Fruit fly (Drosophila melanogaster) whole organism, embryonic: Measurements from ENCODE around the gene red.

Experiments
- CG10267 ChIP-seq: fragments of 200-800 bp; sonication (Bioruptor generic); optimal IDR thresholded peaks from 2 replicates; lab custom pipeline; 2018; ENCODE audit warnings: missing biosample characterization, mild to moderate bottlenecking, missing genetic modification characterization, moderate library complexity
- CG10274 ChIP-seq: fragments of 200-800 bp; sonication (Bioruptor generic); optimal IDR thresholded peaks from 3 replicates; lab custom pipeline; 2017; ENCODE audit warnings: missing biosample characterization, mild to moderate bottlenecking, missing genetic modification characterization
- CG10321 ChIP-seq: fragments of 200-800 bp; sonication (Bioruptor generic); IDR thresholded peaks from 2 replicates; pipeline ENCODE4 v1.3.6; 2022; ENCODE audit warnings: missing biosample characterization, missing genetic modification characterization
- CG10431 ChIP-seq: fragments of 200-800 bp; sonication (Bioruptor generic); optimal IDR thresholded peaks from 3 replicates; lab custom pipeline; 2018; ENCODE audit warnings: missing biosample characterization, mild to moderate bottlenecking, missing genetic modification characterization
- CG10979 ChIP-seq: fragments of 200-800 bp; sonication (Bioruptor generic); optimal IDR thresholded peaks from 2 replicates; lab custom pipeline; 2018; ENCODE audit warnings: missing biosample characterization, mild to moderate bottlenecking, missing genetic modification characterization, moderate library complexity
- CG12391 ChIP-seq: fragments of 200-800 bp; sonication (Bioruptor generic); optimal IDR thresholded peaks from 3 replicates; lab custom pipeline; 2018; ENCODE audit warnings: missing biosample characterization, mild to moderate bottlenecking, missing genetic modification characterization, moderate library complexity
- CG12659 ChIP-seq: fragments of 200-800 bp; sonication (Bioruptor generic); optimal IDR thresholded peaks from 3 replicates; lab custom pipeline; 2017; ENCODE audit warnings: mild to moderate bottlenecking, missing biosample characterization, missing genetic modification reagents, missing genetic modification characterization
- CG13775 ChIP-seq: fragments of 200-800 bp; sonication (Bioruptor generic); optimal IDR thresholded peaks from 3 replicates; lab custom pipeline; 2017; ENCODE audit warnings: missing biosample characterization, mild to moderate bottlenecking, missing genetic modification characterization
- CG14710 ChIP-seq: fragments of 200-800 bp; sonication (Bioruptor generic); optimal IDR thresholded peaks from 3 replicates; lab custom pipeline; 2019; ENCODE audit warnings: missing biosample characterization, mild to moderate bottlenecking, missing genetic modification characterization, moderate library complexity
- CG1529 ChIP-seq: fragments of 200-800 bp; sonication (Bioruptor generic); optimal IDR thresholded peaks from 3 replicates; lab custom pipeline; 2018; ENCODE audit warnings: missing biosample characterization, missing genetic modification characterization
- CG15479 ChIP-seq: fragments of 200-800 bp; sonication (Bioruptor generic); optimal IDR thresholded peaks from 3 replicates; lab custom pipeline; 2019; ENCODE audit warnings: missing biosample characterization, mild to moderate bottlenecking, missing genetic modification characterization, moderate library complexity
- CG15696 ChIP-seq: fragments of 200-800 bp; sonication (Bioruptor generic); optimal IDR thresholded peaks from 2 replicates; lab custom pipeline; 2019; ENCODE audit warnings: missing biosample characterization, mild to moderate bottlenecking, missing genetic modification characterization, moderate library complexity
- CG16815 ChIP-seq: fragments of 200-800 bp; sonication (Bioruptor generic); optimal IDR thresholded peaks from 3 replicates; lab custom pipeline; 2017; ENCODE audit warnings: missing biosample characterization, mild to moderate bottlenecking, missing genetic modification characterization
- CG16863 ChIP-seq: fragments of 200-800 bp; sonication (Bioruptor generic); optimal IDR thresholded peaks from 3 replicates; lab custom pipeline; 2016; ENCODE audit warnings: missing biosample characterization, missing genetic modification characterization
- CG17328 ChIP-seq: fragments of 200-800 bp; sonication (Bioruptor generic); IDR thresholded peaks from 2 replicates; pipeline ENCODE4 v1.3.6; 2022; ENCODE audit warnings: missing biosample characterization, missing genetic modification characterization
- CG17802 ChIP-seq: fragments of 200-800 bp; sonication (Bioruptor generic); optimal IDR thresholded peaks from 2 replicates; lab custom pipeline; 2018; ENCODE audit warnings: missing biosample characterization, mild to moderate bottlenecking, missing genetic modification characterization, moderate library complexity
- CG2202 ChIP-seq: fragments of 200-800 bp; sonication (Bioruptor generic); optimal IDR thresholded peaks from 2 replicates; lab custom pipeline; 2018; ENCODE audit warnings: missing biosample characterization, mild to moderate bottlenecking, missing genetic modification characterization
- CG4360 ChIP-seq: fragments of 200-800 bp; sonication (Bioruptor generic); IDR thresholded peaks from 2 replicates; pipeline ENCODE4 v1.3.6; 2022; ENCODE audit warnings: missing biosample characterization, missing genetic modification characterization
- CG4424 ChIP-seq: fragments of 200-800 bp; sonication (Bioruptor generic); optimal IDR thresholded peaks from 3 replicates; lab custom pipeline; 2016; ENCODE audit warnings: missing biosample characterization, missing genetic modification characterization
- CG4820 ChIP-seq: fragments of 200-800 bp; sonication (Bioruptor generic); optimal IDR thresholded peaks from 3 replicates; lab custom pipeline; 2016; ENCODE audit warnings: missing biosample characterization, missing genetic modification characterization
- CG6683 ChIP-seq: fragments of 200-800 bp; sonication (Bioruptor generic); optimal IDR thresholded peaks from 2 replicates; lab custom pipeline; 2017; ENCODE audit warnings: missing biosample characterization, mild to moderate bottlenecking, missing genetic modification characterization, missing genetic modification reagents
- CG6765 ChIP-seq: fragments of 200-800 bp; sonication (Bioruptor generic); optimal IDR thresholded peaks from 3 replicates; lab custom pipeline; 2017; ENCODE audit warnings: missing biosample characterization, mild to moderate bottlenecking, missing genetic modification characterization
- CG7963 ChIP-seq: fragments of 200-800 bp; sonication (Bioruptor generic); IDR thresholded peaks from 3 replicates; pipeline ENCODE4 v1.3.6; 2022; ENCODE audit warnings: missing biosample characterization, missing genetic modification characterization; ENCODE audit not compliant: partially characterized antibody
- CG7987 ChIP-seq: fragments of 200-800 bp; sonication (Bioruptor generic); optimal IDR thresholded peaks from 2 replicates; lab custom pipeline; 2018; ENCODE audit warnings: missing biosample characterization, mild to moderate bottlenecking, missing genetic modification characterization, moderate library complexity
- Deaf1 ChIP-seq: fragments of 200-800 bp; optimal IDR thresholded peaks from 3 replicates; lab custom pipeline; 2019; ENCODE audit warnings: missing biosample characterization, mild to moderate bottlenecking, missing genetic modification characterization, moderate library complexity
- Drgx ChIP-seq: fragments of 200-800 bp; sonication (Bioruptor generic); IDR thresholded peaks from 2 replicates; pipeline ENCODE4 v1.3.6; 2022; ENCODE audit warnings: missing biosample characterization, missing genetic modification characterization
- E2f2 ChIP-seq: fragments of 200-800 bp; sonication (Bioruptor generic); IDR thresholded peaks from 2 replicates; pipeline ENCODE4 v1.3.6; 2022; ENCODE audit warnings: missing biosample characterization, missing genetic modification characterization
- Elba2 ChIP-seq: fragments of 200-800 bp; sonication (Bioruptor generic); optimal IDR thresholded peaks from 3 replicates; lab custom pipeline; 2016; ENCODE audit warnings: missing biosample characterization, missing genetic modification characterization
- Fer1 ChIP-seq: fragments of 200-800 bp; sonication (Bioruptor generic); optimal IDR thresholded peaks from 2 replicates; lab custom pipeline; 2017; ENCODE audit warnings: missing biosample characterization, mild to moderate bottlenecking, missing genetic modification characterization
- Gsc ChIP-seq: fragments of 200-800 bp; sonication (Bioruptor generic); IDR thresholded peaks from 2 replicates; pipeline ENCODE4 v1.3.6; 2022; ENCODE audit warnings: missing biosample characterization, missing genetic modification characterization
- HLH4C ChIP-seq: fragments of 200-800 bp; sonication (Bioruptor generic); IDR thresholded peaks from 3 replicates; pipeline ENCODE4 v1.3.6; 2022; ENCODE audit warnings: missing biosample characterization, missing genetic modification characterization; ENCODE audit not compliant: partially characterized antibody
- HLHmδ ChIP-seq: fragments of 200-800 bp; sonication (Bioruptor generic); optimal IDR thresholded peaks from 2 replicates; lab custom pipeline; 2018; ENCODE audit warnings: missing biosample characterization, mild to moderate bottlenecking, missing genetic modification characterization, moderate library complexity
- MTF-1 ChIP-seq: fragments of 200-800 bp; sonication (Bioruptor generic); optimal IDR thresholded peaks from 2 replicates; lab custom pipeline; 2018; ENCODE audit warnings: missing biosample characterization, mild to moderate bottlenecking, missing genetic modification characterization, borderline replicate concordance
- Myb ChIP-seq: fragments of 200-800 bp; sonication (Bioruptor generic); optimal IDR thresholded peaks from 2 replicates; lab custom pipeline; 2016; ENCODE audit warnings: missing biosample characterization, missing genetic modification characterization
- Scr ChIP-seq: fragments of 200-800 bp; sonication (Bioruptor generic); IDR thresholded peaks from 2 replicates; pipeline ENCODE4 v1.3.6; 2022; ENCODE audit warnings: missing biosample characterization, missing genetic modification characterization; ENCODE audit not compliant: partially characterized antibody
- Sin3A ChIP-seq: fragments of >200 bp; optimal IDR thresholded peaks from 2 replicates; lab custom pipeline; 2018
- ase ChIP-seq: fragments of 200-800 bp; sonication (Bioruptor generic); IDR thresholded peaks from 3 replicates; pipeline ENCODE4 v1.3.6; 2022; ENCODE audit warnings: missing biosample characterization, missing genetic modification characterization
- cad ChIP-seq: fragments of >200 bp; optimal IDR thresholded peaks from 2 replicates; lab custom pipeline; 2017; ENCODE audit warnings: missing biosample characterization, missing genetic modification characterization
- crc ChIP-seq: fragments of 200-800 bp; sonication (Bioruptor generic); optimal IDR thresholded peaks from 2 replicates; lab custom pipeline; 2016; ENCODE audit warnings: missing biosample characterization, missing genetic modification characterization
- fd3F ChIP-seq: fragments of 200-800 bp; sonication (Bioruptor generic); optimal IDR thresholded peaks from 2 replicates; lab custom pipeline; 2018; ENCODE audit warnings: missing biosample characterization, mild to moderate bottlenecking, missing genetic modification characterization, moderate library complexity
- ind ChIP-seq: fragments of 200-800 bp; sonication (Bioruptor generic); optimal IDR thresholded peaks from 3 replicates; lab custom pipeline; 2016; ENCODE audit warnings: missing biosample characterization, missing genetic modification characterization
- ken ChIP-seq: fragments of 200-800 bp; sonication (Bioruptor generic); IDR thresholded peaks from 3 replicates; pipeline ENCODE4 v1.3.6; 2022; ENCODE audit warnings: missing biosample characterization, missing genetic modification characterization
- lbe ChIP-seq: fragments of 200-800 bp; sonication (Bioruptor generic); optimal IDR thresholded peaks from 2 replicates; lab custom pipeline; 2016; ENCODE audit warnings: missing biosample characterization, mild to moderate bottlenecking, missing genetic modification characterization
- lmd ChIP-seq: fragments of 200-800 bp; sonication (Bioruptor generic); IDR thresholded peaks from 2 replicates; pipeline ENCODE4 v1.3.6; 2022; ENCODE audit warnings: missing biosample characterization, missing genetic modification characterization
- mld ChIP-seq: fragments of 200-800 bp; sonication (Bioruptor generic); IDR thresholded peaks from 3 replicates; pipeline ENCODE4 v1.3.6; 2022; ENCODE audit warnings: missing biosample characterization, missing genetic modification characterization; ENCODE audit not compliant: partially characterized antibody
- otp ChIP-seq: fragments of 200-800 bp; sonication (Bioruptor generic); IDR thresholded peaks from 3 replicates; pipeline ENCODE4, ENCODE4 v1.3.6; 2022; ENCODE audit warnings: missing biosample characterization, missing genetic modification characterization
- pros ChIP-seq: fragments of 200-800 bp; sonication (Bioruptor generic); optimal IDR thresholded peaks from 3 replicates; lab custom pipeline; 2019; ENCODE audit warnings: missing biosample characterization, mild to moderate bottlenecking, missing genetic modification characterization, moderate library complexity
- psq ChIP-seq: fragments of 200-800 bp; sonication (Bioruptor generic); optimal IDR thresholded peaks from 2 replicates; lab custom pipeline; 2017; ENCODE audit warnings: missing biosample characterization, missing genetic modification characterization
- pzg ChIP-seq: fragments of 200-800 bp; sonication (Bioruptor generic); optimal IDR thresholded peaks from 3 replicates; lab custom pipeline; 2018; ENCODE audit warnings: missing biosample characterization, mild to moderate bottlenecking, missing genetic modification characterization, moderate library complexity
- sens ChIP-seq: fragments of 200-800 bp; sonication (Bioruptor generic); peaks from one replicate; lab custom pipeline; 2016; ENCODE audit warnings: missing biosample characterization, missing genetic modification characterization

The red gene

dm6 chr3R:14277894-14278522 is 10.9 kb upstream of the red start (continued):
- TF ChIP-seq HLH4C (GFP tag; lab: Robert Waterston, UW) (no peak), crc (GFP tag; lab: Kevin White, UChicago) (no peak), CG17802 (peak; percentile 10), CG16815 (GFP tag; lab: Kevin White, UChicago) (peak; percentile 82), CG10267 (tag; lab: Kevin White, UChicago) (peak; percentile 89), CG7987 (GFP tag; lab: Kevin White, UChicago) (no peak), CG10431 (no peak), pzg (GFP tag; lab: Kevin White, UChicago) (no peak), CG15696 (tag; lab: Kevin White, UChicago) (peak; percentile 95), Sin3A (no peak), Fer1 (GFP tag; lab: Kevin White, UChicago) (no peak), MTF-1 (GFP tag; lab: Kevin White, UChicago) (peak; percentile 46), lbe (GFP tag; lab: Kevin White, UChicago) (peak; percentile 94), CG15479 (peak; percentile 75), E2f2 (GFP tag; lab: Robert Waterston, UW) (peak; percentile 63), CG13775 (GFP tag; lab: Kevin White, UChicago) (peak; percentile 84), CG16863 (peak; percentile 28), psq (peak; percentile 55), pros (no peak), Myb (GFP tag; lab: Kevin White, UChicago) (no peak), ken (GFP tag; lab: Robert Waterston, UW) (peak; percentile 68; the same call in 1 of the 3 replicates), ind (peak; percentile 40), CG12391 (tag; lab: Kevin White, UChicago) (peak; percentile 87), CG4820 (peak; percentile 61), Drgx (GFP tag; lab: Robert Waterston, UW) (peak; percentile 97), CG7963 (no peak), Scr (GFP tag; lab: Robert Waterston, UW) (no peak), CG1529 (peak; percentile 54), CG4360 (peak; percentile 66), Gsc (GFP tag; lab: Robert Waterston, UW) (no peak), mld (GFP tag; lab: Robert Waterston, UW) (no peak), CG10274 (GFP tag; lab: Kevin White, UChicago) (peak; percentile 42), CG2202 (tag; lab: Kevin White, UChicago) (peak; percentile 78), Deaf1 (tag; lab: Kevin White, UChicago) (peak; percentile 89), cad (no peak), lmd (peak; percentile 74; the same call in 1 of the 2 replicates), CG6683 (GFP tag; lab: Kevin White, UChicago) (no peak), HLHmδ (GFP tag; lab: Kevin White, UChicago) (no peak), CG14710 (peak; percentile 86), otp (GFP tag; lab: Robert Waterston, UW) (peak; percentile 81; the same call in 2 of the 3 replicates), CG4424 (GFP tag; lab: Kevin White, UChicago) (peak; percentile 79), CG10979 (tag; lab: Kevin White, UChicago) (peak; percentile 93), CG17328 (GFP tag; lab: Robert Waterston, UW) (peak; percentile 91), CG10321 (no peak), CG12659 (GFP tag; lab: Kevin White, UChicago) (peak; percentile 65), CG6765 (peak; percentile 53), fd3F (GFP tag; lab: Kevin White, UChicago) (no peak), sens (GFP tag; lab: Kevin White, UChicago) (peak; percentile 90), ase (peak; percentile 44; the same call in 2 of the 3 replicates), Elba2 (GFP tag; lab: Kevin White, UChicago) (peak; percentile 58)
